Worm (Caenorhabditis elegans) whole organism, L2 larva: Measurements from ENCODE around the gene eri-9.

Experiments used
- C34F6.9 ChIP-seq: fragments of 150-350 bp; optimal IDR thresholded peaks from 2 replicates; lab custom pipeline; 2014; ENCODE audit warnings: missing biosample characterization, missing genetic modification characterization
- ZK546.5 ChIP-seq: sonication (generic microtip); optimal IDR thresholded peaks from 2 replicates; lab custom pipeline; 2017; ENCODE audit warnings: missing biosample characterization, missing genetic modification characterization
- alr-1 ChIP-seq: fragments of 150-350 bp; optimal IDR thresholded peaks from 2 replicates; lab custom pipeline; 2014; ENCODE audit warnings: missing biosample characterization, missing genetic modification characterization
- aly-2 ChIP-seq: fragments of 150-350 bp; optimal IDR thresholded peaks from 2 replicates; lab custom pipeline; 2014; ENCODE audit warnings: missing biosample characterization, missing genetic modification characterization
- ama-1 ChIP-seq: fragments of 150-350 bp; optimal IDR thresholded peaks from 2 replicates; lab custom pipeline; 2018; ENCODE audit warnings: inconsistent platforms
- lin-13 ChIP-seq: fragments of 150-350 bp; optimal IDR thresholded peaks from 2 replicates; lab custom pipeline; 2014; ENCODE audit warnings: missing biosample characterization, missing genetic modification reagents, missing genetic modification characterization
- lsy-2 ChIP-seq, 2 experiments: fragments of 150-350 bp in 1 of 2; sonication (generic microtip) in 1 of 2; optimal IDR thresholded peaks; 2 replicates each; lab custom pipeline; 2014 to 2017; ENCODE audit warnings: missing biosample characterization in 2 of 2, missing genetic modification characterization in 2 of 2
- mab-5 ChIP-seq: fragments of 150-350 bp; optimal IDR thresholded peaks from 2 replicates; lab custom pipeline; 2014; ENCODE audit warnings: missing biosample characterization, missing genetic modification characterization
- nhr-11 ChIP-seq: fragments of 150-350 bp; optimal IDR thresholded peaks from 2 replicates; lab custom pipeline; 2014; ENCODE audit warnings: missing biosample characterization, missing genetic modification characterization
- nhr-23 ChIP-seq: fragments of 150-350 bp; optimal IDR thresholded peaks from 2 replicates; lab custom pipeline; 2014; ENCODE audit warnings: missing biosample characterization, missing genetic modification reagents, missing genetic modification characterization
- nhr-237 ChIP-seq: fragments of 150-350 bp; optimal IDR thresholded peaks from 2 replicates; lab custom pipeline; 2014; ENCODE audit warnings: missing biosample characterization, missing genetic modification characterization
- ztf-11 ChIP-seq: sonication (generic microtip); optimal IDR thresholded peaks from 2 replicates; lab custom pipeline; 2017; ENCODE audit warnings: missing biosample characterization, missing genetic modification characterization

ce11 chrIII:4950345-4950744, 18.1 kb downstream of the eri-9 start:
- TF ChIP-seq mab-5 (tag; lab: Kevin White, UChicago) (no peak), lsy-2 (tag; optimal IDR thresholded peaks at IDR 0.05; lab: Kevin White, UChicago) (peak in 1 of 2 experiments; percentile 51), ZK546.5 (tag; lab: Kevin White, UChicago) (no peak), nhr-23 (tag; lab: Kevin White, UChicago) (no peak), C34F6.9 (tag; lab: Kevin White, UChicago) (peak; percentile 69), aly-2 (no peak), lin-13 (GFP tag; lab: Kevin White, UChicago) (no peak), alr-1 (no peak), nhr-237 (tag; lab: Kevin White, UChicago) (no peak), nhr-11 (tag; lab: Kevin White, UChicago) (no peak), ama-1 (no peak), ztf-11 (tag; lab: Kevin White, UChicago) (no peak)
